Worm (Caenorhabditis elegans) whole organism, midembryonic: Measurements from ENCODE around the gene comt-1.

Source experiments
- T22C8.4 ChIP-seq: fragments of 200-800 bp; sonication (Bioruptor generic); IDR thresholded peaks from 2 replicates; pipeline ENCODE4 v1.3.6; 2022; ENCODE audit warnings: missing genetic modification characterization, missing compliant biosample characterization
- ztf-29 ChIP-seq: fragments of 200-800 bp; sonication (Bioruptor generic); IDR thresholded peaks from 2 replicates; pipeline ENCODE4 v1.3.6; 2022; ENCODE audit warnings: missing genetic modification reagents, missing genetic modification characterization, missing compliant biosample characterization

DNA sequence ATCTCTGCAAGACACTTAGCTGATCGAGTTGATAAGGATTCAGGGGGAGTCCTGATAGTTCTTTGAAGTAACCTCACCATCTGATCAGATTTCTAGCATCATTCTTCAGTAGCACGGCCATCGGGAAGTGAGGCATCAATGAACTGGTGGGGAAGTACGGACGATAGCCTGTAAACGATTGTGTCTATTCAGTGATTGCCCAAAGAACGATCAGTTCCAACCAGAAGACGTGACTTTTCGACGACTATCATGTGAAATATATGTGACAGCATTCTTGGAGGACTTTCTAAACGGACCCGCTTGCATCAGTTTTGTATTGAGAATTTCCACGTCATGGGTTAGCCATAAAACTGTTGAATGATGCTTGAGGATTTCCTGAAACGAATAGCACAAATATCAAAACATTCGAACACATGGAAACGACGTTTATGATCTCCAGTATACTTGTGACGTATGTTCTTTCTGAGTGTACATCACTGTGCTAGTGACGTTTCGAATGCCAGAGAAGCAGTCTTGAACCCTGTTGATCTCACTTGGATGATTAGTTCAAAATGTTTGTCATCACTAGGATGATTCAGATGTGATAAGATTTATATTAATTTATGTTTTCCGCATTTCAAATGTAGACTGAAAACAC lies 30.9 kb upstream of the comt-1 start:
- no peak for TF ChIP-seq T22C8.4 (GFP tag; lab: Robert Waterston, UW)
- TF ChIP-seq ztf-29 (GFP tag; lab: Robert Waterston, UW), result no peak
